Worm (Caenorhabditis elegans) whole organism, late embryonic: ENCODE results near the gene ipmk-1.

Source experiments
- C38D4.7 ChIP-seq: fragments of 200-800 bp; sonication (Bioruptor generic); optimal IDR thresholded peaks from 2 replicates; lab custom pipeline; 2018; ENCODE audit warnings: mild to moderate bottlenecking, missing genetic modification characterization, moderate library complexity, missing compliant biosample characterization
- F13H6.1 ChIP-seq: sonication (generic microtip); optimal IDR thresholded peaks from 2 replicates; lab custom pipeline; 2016; ENCODE audit warnings: missing genetic modification characterization, missing compliant biosample characterization
- K09A11.1 ChIP-seq: sonication (generic microtip); optimal IDR thresholded peaks from 2 replicates; lab custom pipeline; 2017; ENCODE audit warnings: antibody characterized with exemption, mild to moderate bottlenecking, missing genetic modification characterization, missing compliant biosample characterization; ENCODE audit not compliant: insufficient read depth
- ahr-1 ChIP-seq: sonication (generic microtip); optimal IDR thresholded peaks from 2 replicates; lab custom pipeline; 2016; ENCODE audit warnings: missing genetic modification characterization, missing compliant biosample characterization
- ceh-14 ChIP-seq: sonication (generic microtip); optimal IDR thresholded peaks from 2 replicates; lab custom pipeline; 2016; ENCODE audit warnings: missing genotype, missing genetic modification characterization, missing compliant biosample characterization
- ceh-18 ChIP-seq: sonication (generic microtip); optimal IDR thresholded peaks from 2 replicates; lab custom pipeline; 2016; ENCODE audit warnings: missing genetic modification characterization, missing compliant biosample characterization
- ceh-2 ChIP-seq: sonication (generic microtip); optimal IDR thresholded peaks from 2 replicates; lab custom pipeline; 2016; ENCODE audit warnings: missing genotype, missing genetic modification characterization, missing compliant biosample characterization
- ceh-31 ChIP-seq: sonication (generic microtip); optimal IDR thresholded peaks from 2 replicates; lab custom pipeline; 2016; ENCODE audit warnings: missing genetic modification characterization, missing compliant biosample characterization
- ceh-34 ChIP-seq: sonication (generic microtip); optimal IDR thresholded peaks from 2 replicates; lab custom pipeline; 2016; ENCODE audit warnings: mild to moderate bottlenecking, missing genetic modification characterization, missing compliant biosample characterization
- ceh-48 ChIP-seq: sonication (generic microtip); optimal IDR thresholded peaks from 2 replicates; lab custom pipeline; 2016; ENCODE audit warnings: missing genetic modification characterization, inconsistent platforms, missing compliant biosample characterization
- ceh-9 ChIP-seq: sonication (generic microtip); optimal IDR thresholded peaks from 2 replicates; lab custom pipeline; 2016; ENCODE audit warnings: mild to moderate bottlenecking, missing genetic modification characterization, inconsistent platforms, missing compliant biosample characterization
- che-1 ChIP-seq: sonication (generic microtip); optimal IDR thresholded peaks from 2 replicates; lab custom pipeline; 2016; ENCODE audit warnings: mild to moderate bottlenecking, missing genetic modification characterization, missing compliant biosample characterization
- dmd-4 ChIP-seq: sonication (generic microtip); optimal IDR thresholded peaks from 2 replicates; lab custom pipeline; 2016; ENCODE audit warnings: borderline replicate concordance, missing genetic modification characterization, missing compliant biosample characterization
- dve-1 ChIP-seq: sonication (generic microtip); optimal IDR thresholded peaks from 2 replicates; lab custom pipeline; 2017; ENCODE audit warnings: antibody characterized with exemption, mild to moderate bottlenecking, missing genetic modification characterization, missing compliant biosample characterization
- elt-2 ChIP-seq: sonication (generic microtip); optimal IDR thresholded peaks from 2 replicates; lab custom pipeline; 2016; ENCODE audit warnings: missing genetic modification reagents, missing genetic modification characterization, missing compliant biosample characterization
- ets-4 ChIP-seq: sonication (generic microtip); optimal IDR thresholded peaks from 2 replicates; lab custom pipeline; 2016; ENCODE audit warnings: missing genetic modification characterization, missing compliant biosample characterization
- fax-1 ChIP-seq: sonication (generic microtip); optimal IDR thresholded peaks from 2 replicates; lab custom pipeline; 2016; ENCODE audit warnings: missing genotype, missing genetic modification characterization, missing compliant biosample characterization
- fkh-10 ChIP-seq: fragments of 150-350 bp; optimal IDR thresholded peaks from 2 replicates; lab custom pipeline; 2014; ENCODE audit warnings: missing biosample characterization, missing genetic modification reagents, missing genetic modification characterization
- gmeb-2 ChIP-seq: sonication (generic microtip); optimal IDR thresholded peaks from 2 replicates; lab custom pipeline; 2016; ENCODE audit warnings: missing genetic modification characterization, inconsistent platforms, missing compliant biosample characterization
- hlh-15 ChIP-seq: sonication (generic microtip); optimal IDR thresholded peaks from 2 replicates; lab custom pipeline; 2016; ENCODE audit warnings: missing genetic modification characterization, missing compliant biosample characterization
- hlh-6 ChIP-seq: sonication (generic microtip); optimal IDR thresholded peaks from 2 replicates; lab custom pipeline; 2016; ENCODE audit warnings: missing genotype, missing genetic modification characterization, missing compliant biosample characterization
- hlh-8 ChIP-seq: sonication (generic microtip); optimal IDR thresholded peaks from 2 replicates; lab custom pipeline; 2016; ENCODE audit warnings: missing genotype, missing genetic modification characterization, missing compliant biosample characterization
- lin-11 ChIP-seq: fragments of 200-800 bp; sonication (Bioruptor generic); optimal IDR thresholded peaks from 2 replicates; lab custom pipeline; 2018; ENCODE audit warnings: mild to moderate bottlenecking, missing genetic modification characterization, missing compliant biosample characterization
- madf-2 ChIP-seq: sonication (generic microtip); optimal IDR thresholded peaks from 2 replicates; lab custom pipeline; 2017; ENCODE audit warnings: missing genetic modification characterization, missing compliant biosample characterization
- mec-3 ChIP-seq: sonication (generic microtip); optimal IDR thresholded peaks from 2 replicates; lab custom pipeline; 2016; ENCODE audit warnings: borderline replicate concordance, missing genetic modification characterization, missing compliant biosample characterization
- nfya-1 ChIP-seq: sonication (generic microtip); optimal IDR thresholded peaks from 2 replicates; lab custom pipeline; 2017; ENCODE audit warnings: missing genetic modification characterization, mild to moderate bottlenecking, missing compliant biosample characterization, antibody characterized with exemption, moderate library complexity
- pag-3 ChIP-seq: sonication (generic microtip); optimal IDR thresholded peaks from 2 replicates; lab custom pipeline; 2016; ENCODE audit warnings: missing compliant biosample characterization, missing genetic modification characterization, borderline replicate concordance
- pat-9 ChIP-seq: fragments of 200-800 bp; sonication (Bioruptor generic); optimal IDR thresholded peaks from 2 replicates; lab custom pipeline; 2018; ENCODE audit warnings: mild to moderate bottlenecking, missing genetic modification characterization, moderate library complexity, missing compliant biosample characterization
- pqm-1 ChIP-seq: sonication (generic microtip); optimal IDR thresholded peaks from 2 replicates; lab custom pipeline; 2016; ENCODE audit warnings: missing genetic modification characterization, missing compliant biosample characterization
- pros-1 ChIP-seq: fragments of 150-350 bp; optimal IDR thresholded peaks from 2 replicates; lab custom pipeline; 2014; ENCODE audit warnings: missing biosample characterization, missing genetic modification reagents, missing genetic modification characterization
- ref-2 ChIP-seq: sonication (generic microtip); optimal IDR thresholded peaks from 2 replicates; lab custom pipeline; 2016; ENCODE audit warnings: missing genetic modification characterization, missing compliant biosample characterization
- rnt-1 ChIP-seq: sonication (generic microtip); optimal IDR thresholded peaks from 2 replicates; lab custom pipeline; 2016; ENCODE audit warnings: missing genetic modification characterization, missing compliant biosample characterization
- sdc-2 ChIP-seq: sonication (generic microtip); optimal IDR thresholded peaks from 2 replicates; lab custom pipeline; 2016; ENCODE audit warnings: missing genotype, missing genetic modification characterization, missing compliant biosample characterization
- tbx-2 ChIP-seq: sonication (generic microtip); optimal IDR thresholded peaks from 2 replicates; lab custom pipeline; 2016; ENCODE audit warnings: missing genetic modification characterization, missing compliant biosample characterization
- tbx-7 ChIP-seq: sonication (generic microtip); optimal IDR thresholded peaks from 2 replicates; lab custom pipeline; 2016; ENCODE audit warnings: missing genotype, missing genetic modification characterization, missing compliant biosample characterization
- unc-42 ChIP-seq: sonication (generic microtip); optimal IDR thresholded peaks from 2 replicates; lab custom pipeline; 2016; ENCODE audit warnings: missing genotype, missing genetic modification characterization, missing compliant biosample characterization
- unc-55 ChIP-seq: sonication (generic microtip); optimal IDR thresholded peaks from 2 replicates; lab custom pipeline; 2017; ENCODE audit warnings: missing biosample characterization, missing genetic modification reagents, missing genetic modification characterization
- zip-5 ChIP-seq: sonication (generic microtip); optimal IDR thresholded peaks from 2 replicates; lab custom pipeline; 2016; ENCODE audit warnings: missing genetic modification characterization, missing compliant biosample characterization

Gene ipmk-1

ce11 chrIV:12560568-12560967 lies 12.6 kb downstream of the ipmk-1 start, which contains the start of gene snb-7:
Gene snb-7 (plus strand): TSS chrIV:12560868.
- TF ChIP-seq pat-9 (tag; lab: Kevin White, UChicago) (no peak), tbx-2 (tag; lab: Kevin White, UChicago) (no peak), fkh-10 (GFP tag; lab: Kevin White, UChicago) (no peak), hlh-6 (tag; lab: Kevin White, UChicago) (no peak), lin-11 (tag; lab: Kevin White, UChicago) (no peak), F13H6.1 (no peak), ref-2 (tag; lab: Kevin White, UChicago) (no peak), elt-2 (no peak)

DNA sequence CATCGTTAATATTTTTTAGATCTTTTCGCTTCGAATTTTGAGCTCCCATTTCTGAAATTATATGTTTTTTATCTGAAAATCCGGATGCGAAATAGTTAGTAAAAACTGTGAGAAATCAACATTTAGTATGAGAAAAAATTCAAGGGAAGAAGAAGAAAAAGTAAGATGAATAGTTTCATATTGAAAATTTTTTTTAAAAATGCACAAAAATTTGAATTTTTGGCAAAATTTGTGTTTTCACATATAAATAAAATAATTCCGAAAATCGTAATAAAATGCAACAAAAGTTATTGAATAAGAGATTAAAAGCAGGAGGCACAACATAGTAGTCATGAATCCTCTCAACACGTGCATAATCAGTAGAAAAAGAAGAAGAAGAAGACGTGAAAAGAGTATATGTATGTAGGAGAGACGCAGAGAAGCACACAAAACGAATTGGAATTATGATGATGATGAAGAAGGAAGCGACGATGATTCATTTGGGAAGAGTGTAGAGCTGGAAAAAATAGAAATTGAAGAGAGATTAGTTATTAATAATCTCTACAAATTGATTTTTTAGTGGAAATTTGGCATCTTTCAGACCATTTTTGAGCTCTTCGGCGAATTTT lies 18.1 kb downstream of the ipmk-1 start, which contains the start of gene eak-7:
Gene eak-7, minus strand, starts transcription at position 51 of the 608 bp plus-strand sequence.
- TF ChIP-seq madf-2 (no peak), ref-2 (tag; lab: Kevin White, UChicago) (no peak), ceh-9 (tag; lab: Kevin White, UChicago) (no peak), ceh-34 (no peak), fax-1 (tag; lab: Kevin White, UChicago) (no peak), elt-2 (no peak), pros-1 (no peak), hlh-15 (tag; lab: Kevin White, UChicago) (no peak)

ce11 chrIV:12567176-12567892 lies 19.4 kb downstream of the ipmk-1 start, which contains the start of the genes hsb-1 and let-99:
Gene hsb-1 (minus strand): TSS chrIV:12567226.
Gene let-99 (plus strand): TSS chrIV:12567842.
- peak; percentile 35 for TF ChIP-seq unc-42
- TF ChIP-seq ceh-48 (tag; lab: Kevin White, UChicago) = peak; percentile 3
- no peak for TF ChIP-seq pros-1
- TF ChIP-seq mec-3 (tag; lab: Kevin White, UChicago) = no peak
- no peak for TF ChIP-seq rnt-1
- TF ChIP-seq ceh-18 (tag; lab: Kevin White, UChicago) = no peak
- TF ChIP-seq C38D4.7 (GFP tag; lab: Kevin White, UChicago) = no peak
- no peak for TF ChIP-seq gmeb-2 (tag; lab: Kevin White, UChicago)
- no peak for TF ChIP-seq pag-3 (tag; lab: Kevin White, UChicago)
- peak; percentile 36 for TF ChIP-seq unc-55
- no peak for TF ChIP-seq zip-5 (tag; lab: Kevin White, UChicago)
- no peak for TF ChIP-seq pqm-1 (tag; lab: Kevin White, UChicago)
- peak; percentile 5 for TF ChIP-seq hlh-8 (tag; lab: Kevin White, UChicago)
- TF ChIP-seq nfya-1 (tag; lab: Kevin White, UChicago) = peak; percentile 47
- TF ChIP-seq ceh-2 = no peak
- no peak for TF ChIP-seq tbx-7 (tag; lab: Kevin White, UChicago)
- TF ChIP-seq ceh-31 (tag; lab: Kevin White, UChicago) = peak; percentile 34
- TF ChIP-seq tbx-2 (tag; lab: Kevin White, UChicago) = peak; percentile 1
- TF ChIP-seq dve-1 (tag; lab: Kevin White, UChicago) = no peak
- no peak for TF ChIP-seq ahr-1
- TF ChIP-seq fax-1 (tag; lab: Kevin White, UChicago) = no peak
- TF ChIP-seq sdc-2 (tag; lab: Kevin White, UChicago) = no peak

- no peak for TF ChIP-seq ceh-48 (tag; lab: Kevin White, UChicago)
- TF ChIP-seq ceh-14 = no peak
- no peak for TF ChIP-seq pat-9 (tag; lab: Kevin White, UChicago)
- TF ChIP-seq ceh-9 (tag; lab: Kevin White, UChicago) = no peak
- TF ChIP-seq pros-1 = no peak
- TF ChIP-seq dmd-4 (tag; lab: Kevin White, UChicago) = no peak
- no peak for TF ChIP-seq K09A11.1 (tag; lab: Kevin White, UChicago)
- TF ChIP-seq F13H6.1 = no peak
- no peak for TF ChIP-seq ets-4 (tag; lab: Kevin White, UChicago)
- no peak for TF ChIP-seq hlh-8 (tag; lab: Kevin White, UChicago)
- TF ChIP-seq ref-2 (tag; lab: Kevin White, UChicago) = no peak
- no peak for TF ChIP-seq pqm-1 (tag; lab: Kevin White, UChicago)
- TF ChIP-seq sdc-2 (tag; lab: Kevin White, UChicago) = no peak
- no peak for TF ChIP-seq zip-5 (tag; lab: Kevin White, UChicago)
- TF ChIP-seq ahr-1 = no peak
- TF ChIP-seq che-1 (tag; lab: Kevin White, UChicago) = no peak
- TF ChIP-seq mec-3 (tag; lab: Kevin White, UChicago) = no peak
- no peak for TF ChIP-seq madf-2
- TF ChIP-seq hlh-6 (tag; lab: Kevin White, UChicago) = no peak
- TF ChIP-seq, all 69 proteins: peak for 0
These were observed 22.6 kb downstream of the ipmk-1 start for ce11 chrIV:12570546-12570945.
